Worm (Caenorhabditis elegans): ENCODE data around the gene pmt-2.

DNA sequence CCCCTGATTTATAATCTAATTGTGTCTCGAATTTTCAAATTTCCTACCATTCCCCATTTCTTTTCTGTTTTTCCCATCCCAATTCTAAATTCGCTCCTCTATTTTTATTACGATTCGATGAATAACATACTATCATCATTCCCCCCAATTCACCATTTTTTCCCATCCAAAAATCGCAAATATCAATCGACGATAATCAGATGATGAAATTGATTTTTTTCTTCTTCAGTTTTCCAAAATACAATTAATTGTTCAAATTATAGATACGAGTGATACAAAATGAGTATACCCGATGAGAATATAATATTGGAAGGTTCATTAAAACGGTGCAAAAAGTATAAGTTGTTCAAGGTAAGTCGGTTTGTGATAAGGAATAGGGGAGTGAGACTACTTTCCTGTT, 14.3 kb downstream of the pmt-2 start, which contains the start of gene soc-1:
- no peak for TF ChIP-seq Y22D7AL.16 (tag; optimal IDR thresholded peaks at IDR 0.05)
- no peak for TF ChIP-seq rnt-1 (tag; optimal IDR thresholded peaks at IDR 0.05)
- no peak for TF ChIP-seq ref-2 (tag; optimal IDR thresholded peaks at IDR 0.05)
- TF ChIP-seq hlh-15 (tag; optimal IDR thresholded peaks at IDR 0.05) = no peak
